Fruit fly (Drosophila melanogaster): Measurements from ENCODE around the gene CG42233.

Gene CG42233

dm6 chr3R:31810073-31810530, 5.0 kb upstream of the CG42233 start, which contains the start of gene Rift:
Rift (minus strand) TSS chr3R:31810186.
- TF ChIP-seq emc (GFP tag; optimal IDR thresholded peaks at IDR 0.05), result no peak
- TF ChIP-seq sens (GFP tag), result no peak
- no peak for TF ChIP-seq Ets97D (GFP tag; optimal IDR thresholded peaks at IDR 0.05)
- no peak for TF ChIP-seq CG13894 (tag; optimal IDR thresholded peaks at IDR 0.05)
- TF ChIP-seq Doc3 (GFP tag; IDR thresholded peaks at IDR 0.05; ENCODE audit: partially characterized antibody), result no peak
- TF ChIP-seq CG3847 (GFP tag; IDR thresholded peaks at IDR 0.05), result 0 out of 2 replicates have a peak, but pooled peaks have one; percentile 33
- no peak for TF ChIP-seq E2f1 (GFP tag; IDR thresholded peaks at IDR 0.05)
- no peak for TF ChIP-seq ham (GFP tag; IDR thresholded peaks at IDR 0.05)
- TF ChIP-seq odd (GFP tag; optimal IDR thresholded peaks at IDR 0.05), result no peak
- 0 out of 3 replicates have a peak, but pooled peaks have one; percentile 31 for TF ChIP-seq CG11093 (GFP tag; IDR thresholded peaks at IDR 0.05)
- TF ChIP-seq Vsx1 (GFP tag; optimal IDR thresholded peaks at IDR 0.05), result no peak
- TF ChIP-seq esg (GFP tag; conservative IDR thresholded peaks at IDR 0.05), result no peak
- peak; percentile 23 for TF ChIP-seq sug (tag; optimal IDR thresholded peaks at IDR 0.05)
- peak; percentile 32 for TF ChIP-seq tap (tag; optimal IDR thresholded peaks at IDR 0.05)
- 0 out of 2 replicates have a peak, but pooled peaks have one; percentile 18 for TF ChIP-seq CG9215 (GFP tag; IDR thresholded peaks at IDR 0.05)
- no peak for TF ChIP-seq CG1647 (GFP tag; optimal IDR thresholded peaks at IDR 0.05)
- no peak; the same call in 1 of the 2 replicates for TF ChIP-seq seq (GFP tag; IDR thresholded peaks at IDR 0.05)
- peak; percentile 23 for TF ChIP-seq CG7839 (tag; optimal IDR thresholded peaks at IDR 0.05)
- TF ChIP-seq gcm (GFP tag; optimal IDR thresholded peaks at IDR 0.05), result peak; percentile 45
- TF ChIP-seq chinmo (GFP tag; IDR thresholded peaks at IDR 0.05; ENCODE audit: partially characterized antibody), result peak; percentile 60; the same call in 1 of the 4 replicates
- peak; percentile 21 for TF ChIP-seq nau (GFP tag; optimal IDR thresholded peaks at IDR 0.05)
- peak; percentile 99 for TF ChIP-seq cwo (GFP tag; optimal IDR thresholded peaks at IDR 0.05)
- no peak for TF ChIP-seq NC2α (GFP tag; optimal IDR thresholded peaks at IDR 0.05)
- no peak for TF ChIP-seq danr (GFP tag; IDR thresholded peaks at IDR 0.05)
- no peak for TF ChIP-seq lola (GFP tag; optimal IDR thresholded peaks at IDR 0.05)
- no peak for TF ChIP-seq mam (GFP tag; optimal IDR thresholded peaks at IDR 0.05)
- TF ChIP-seq Fer3 (tag; optimal IDR thresholded peaks at IDR 0.05), result peak; percentile 51
- TF ChIP-seq Mad (GFP tag; optimal IDR thresholded peaks at IDR 0.05), result no peak
- no peak for TF ChIP-seq gcm2 (GFP tag; optimal IDR thresholded peaks at IDR 0.05)
- TF ChIP-seq CG15601 (tag; optimal IDR thresholded peaks at IDR 0.05), result no peak
- TF ChIP-seq Trl (optimal IDR thresholded peaks at IDR 0.05), result peak; percentile 72 to 85
- TF ChIP-seq Trl (GFP tag; optimal IDR thresholded peaks at IDR 0.05), result no peak
- no peak for TF ChIP-seq CG3838 (GFP tag; optimal IDR thresholded peaks at IDR 0.05)
- TF ChIP-seq CG5180 (GFP tag; optimal IDR thresholded peaks at IDR 0.05), result no peak
- no peak for TF ChIP-seq CG4424 (GFP tag; optimal IDR thresholded peaks at IDR 0.05)
- no peak for TF ChIP-seq jigr1 (GFP tag; IDR thresholded peaks at IDR 0.05)
- peak; percentile 59; the same call in 3 of the 4 replicates for TF ChIP-seq Dll (GFP tag; IDR thresholded peaks at IDR 0.05; ENCODE audit: partially characterized antibody)
- peak; percentile 56; the same call in 1 of the 2 replicates for TF ChIP-seq CG14014 (GFP tag; IDR thresholded peaks at IDR 0.05)
- peak; percentile 65 for TF ChIP-seq vvl (GFP tag; IDR thresholded peaks at IDR 0.05)
- no peak for TF ChIP-seq CG2889 (GFP tag; IDR thresholded peaks at IDR 0.05)
- no peak for TF ChIP-seq CG1832 (GFP tag; optimal IDR thresholded peaks at IDR 0.05)
- TF ChIP-seq bowl (GFP tag; IDR thresholded peaks at IDR 0.05), result no peak
- TF ChIP-seq ind (GFP tag; optimal IDR thresholded peaks at IDR 0.05), result peak; percentile 6
- TF ChIP-seq ac (GFP tag; optimal IDR thresholded peaks at IDR 0.05), result no peak
- peak; percentile 47 for TF ChIP-seq CG12659 (GFP tag; optimal IDR thresholded peaks at IDR 0.05)
- no peak for TF ChIP-seq eyg (GFP tag; optimal IDR thresholded peaks at IDR 0.05)
- TF ChIP-seq NFAT (GFP tag; IDR thresholded peaks at IDR 0.05), result peak; percentile 45; the same call in 1 of the 2 replicates
- peak; percentile 83; the same call in 2 of the 3 replicates for TF ChIP-seq ci (GFP tag; IDR thresholded peaks at IDR 0.05)
- peak; percentile 17; the same call in 1 of the 2 replicates for TF ChIP-seq HLH3B (GFP tag; IDR thresholded peaks at IDR 0.05)
- TF ChIP-seq caup (GFP tag; optimal IDR thresholded peaks at IDR 0.05; ENCODE audit: severe bottlenecking), result peak; percentile 42
- no peak for TF ChIP-seq dan (GFP tag; IDR thresholded peaks at IDR 0.05)

All from whole organism, embryonic.